Worm (Caenorhabditis elegans): ENCODE measurements around the gene hut-1.

Gene hut-1

ce11 chrIII:12728149-12728548 lies 16.8 kb downstream of the hut-1 start:
- no peak for TF ChIP-seq unc-62 (GFP tag; optimal IDR thresholded peaks at IDR 0.05)

DNA sequence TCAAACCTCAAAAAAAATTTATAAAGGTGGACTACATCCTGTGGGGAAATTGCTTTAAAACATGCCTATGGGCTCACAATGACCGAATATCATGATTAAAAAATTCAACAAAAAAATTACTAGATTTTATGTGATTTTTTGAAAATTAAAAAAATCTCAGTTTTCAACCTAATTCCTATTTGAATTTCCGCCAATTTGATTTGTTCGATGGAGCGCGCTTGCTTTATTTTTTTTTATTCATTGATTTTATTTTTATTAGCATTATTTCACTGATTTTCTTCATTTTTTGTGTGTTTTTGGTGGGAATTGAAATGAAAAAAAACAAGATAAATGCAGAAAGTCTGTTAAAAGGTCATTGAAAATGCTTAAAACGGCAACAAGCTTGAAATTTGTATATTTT lies 27.6 kb downstream of the hut-1 start:
- TF ChIP-seq unc-62 (GFP tag; optimal IDR thresholded peaks at IDR 0.05) = no peak

DNA sequence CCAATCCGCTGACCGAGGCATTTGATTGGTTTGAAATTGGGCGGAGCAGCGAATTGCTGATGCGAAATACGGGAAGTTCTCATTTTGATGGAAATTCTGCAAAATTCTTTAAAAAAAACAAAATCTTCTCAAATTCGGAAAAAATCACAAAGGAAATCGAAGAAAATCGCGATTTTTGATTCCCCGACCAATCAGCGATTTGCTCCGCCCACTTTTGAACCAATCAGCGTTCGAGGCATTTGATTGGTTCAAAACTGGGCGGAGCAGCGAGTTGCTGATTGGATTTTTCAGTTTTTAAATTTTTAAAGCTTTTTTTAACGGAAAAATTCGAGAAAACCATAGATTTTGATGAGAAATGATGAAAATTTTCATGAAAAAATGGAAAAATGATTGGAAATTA lies 29.0 kb downstream of the hut-1 start:
- TF ChIP-seq unc-62 (GFP tag; optimal IDR thresholded peaks at IDR 0.05) = no peak

ce11 chrIII:12743515-12743914 lies 32.2 kb downstream of the hut-1 start:
- no peak for TF ChIP-seq unc-62 (GFP tag; optimal IDR thresholded peaks at IDR 0.05)

DNA sequence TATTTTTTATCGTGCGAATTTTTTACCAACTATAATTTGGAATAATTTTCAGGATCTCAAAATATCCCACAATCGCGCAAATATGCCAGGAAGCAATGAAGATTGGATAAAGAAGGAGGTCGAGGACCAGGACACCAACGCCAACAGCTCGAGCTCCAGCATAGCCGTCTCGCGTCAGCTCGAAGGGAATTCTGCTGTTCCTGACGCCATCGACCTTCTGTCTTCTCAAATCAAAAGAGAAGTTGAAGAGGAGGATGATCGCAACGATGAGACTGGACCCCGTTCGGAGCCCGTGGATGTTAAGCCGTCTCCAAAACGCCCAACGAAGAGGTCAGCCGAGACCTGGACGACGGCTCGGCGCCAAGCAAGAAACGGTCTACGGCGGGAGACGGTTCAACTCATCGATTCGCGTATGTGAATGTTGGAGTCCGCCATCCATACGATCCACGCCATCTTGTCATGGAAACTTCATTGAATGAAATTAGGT lies 35.1 kb downstream of the hut-1 start, which contains the start of gene Y111B2A.21:
TSS of gene Y111B2A.21 (plus strand) at position 51 of the 487 bp plus-strand sequence.
- TF ChIP-seq unc-62 (GFP tag; optimal IDR thresholded peaks at IDR 0.05) = no peak

- TF ChIP-seq unc-62 (GFP tag; optimal IDR thresholded peaks at IDR 0.05) = no peak
These were observed 39.5 kb downstream of the hut-1 start, which contains the start of the genes irld-60 and irld-20 for ce11 chrIII:12750831-12751230. Gene irld-60 (minus strand): TSS chrIII:12750931. Gene irld-20 (plus strand): TSS chrIII:12751109.

ce11 chrIII:12755048-12755447 lies 43.7 kb downstream of the hut-1 start, which contains the start of gene srw-10:
Gene srw-10 (plus strand): TSS chrIII:12755348.
- no peak for TF ChIP-seq unc-62 (GFP tag; optimal IDR thresholded peaks at IDR 0.05)

ce11 chrIII:12757367-12757766 lies 46.0 kb downstream of the hut-1 start, which contains the start of gene srw-9:
Gene srw-9 (plus strand): TSS chrIII:12757667.
- no peak for TF ChIP-seq unc-62 (GFP tag; optimal IDR thresholded peaks at IDR 0.05)

Measured in whole organism, dauer.